Worm (Caenorhabditis elegans): ENCODE results near the gene K06H7.1.

K06H7.1 gene

ce11 chrIII:8098116-8098515, 1.0 kb upstream of the K06H7.1 start, which contains the start of gene K06H7.8:
K06H7.8 (minus strand) TSS chrIII:8098216.
- TF ChIP-seq nhr-28 (tag; optimal IDR thresholded peaks at IDR 0.05) (no peak), nhr-76 (tag; optimal IDR thresholded peaks at IDR 0.05) (no peak), bed-3 (GFP tag; optimal IDR thresholded peaks at IDR 0.05) (no peak), cnd-1 (tag; optimal IDR thresholded peaks at IDR 0.05) (no peak), blmp-1 (tag; optimal IDR thresholded peaks at IDR 0.05) (no peak)

- peak; percentile 62 for TF ChIP-seq lsy-2 (tag; optimal IDR thresholded peaks at IDR 0.05)
- TF ChIP-seq nhr-2 (tag; optimal IDR thresholded peaks at IDR 0.05): no peak
- TF ChIP-seq sem-2 (GFP tag; optimal IDR thresholded peaks at IDR 0.05): no peak
- TF ChIP-seq ham-2 (GFP tag; optimal IDR thresholded peaks at IDR 0.05): no peak
- TF ChIP-seq unc-39 (tag; optimal IDR thresholded peaks at IDR 0.05): no peak
- peak; percentile 32 for TF ChIP-seq ceh-39 (tag; optimal IDR thresholded peaks at IDR 0.05)
- TF ChIP-seq zip-8 (tag; optimal IDR thresholded peaks at IDR 0.05): no peak
- TF ChIP-seq elt-1 (tag; optimal IDR thresholded peaks at IDR 0.05; ENCODE audit: borderline replicate concordance, insufficient read depth): no peak
- TF ChIP-seq elt-3 (tag; optimal IDR thresholded peaks at IDR 0.05): no peak
- TF ChIP-seq ceh-43 (GFP tag; optimal IDR thresholded peaks at IDR 0.05): no peak
- TF ChIP-seq blmp-1 (tag; optimal IDR thresholded peaks at IDR 0.05): no peak
- no peak for TF ChIP-seq lin-32 (GFP tag; optimal IDR thresholded peaks at IDR 0.05)
- TF ChIP-seq drap-1 (GFP tag; optimal IDR thresholded peaks at IDR 0.05): no peak
- TF ChIP-seq mep-1 (tag; optimal IDR thresholded peaks at IDR 0.05): peak; percentile 26
- no peak for TF ChIP-seq nhr-76 (tag; optimal IDR thresholded peaks at IDR 0.05)
- TF ChIP-seq pha-4 (tag; optimal IDR thresholded peaks at IDR 0.05): peak; percentile 13
- no peak for TF ChIP-seq unc-120 (tag; optimal IDR thresholded peaks at IDR 0.05; ENCODE audit: poor library complexity, severe bottlenecking)
- TF ChIP-seq nhr-237 (tag; optimal IDR thresholded peaks at IDR 0.05): no peak
Measured at ce11 chrIII:8100960-8101359, 1.8 kb downstream of the K06H7.1 start, which contains the start of gene plk-1. plk-1 (plus strand) TSS chrIII:8101348.

ce11 chrIII:8105771-8106170, 6.6 kb downstream of the K06H7.1 start:
- no peak for TF ChIP-seq elt-1 (tag; optimal IDR thresholded peaks at IDR 0.05; ENCODE audit: borderline replicate concordance, insufficient read depth)
- TF ChIP-seq flh-1 (GFP tag; optimal IDR thresholded peaks at IDR 0.05): no peak
- no peak for TF ChIP-seq sptf-1 (tag; optimal IDR thresholded peaks at IDR 0.05)
- TF ChIP-seq sem-2 (GFP tag; optimal IDR thresholded peaks at IDR 0.05): no peak
- TF ChIP-seq mep-1 (tag; optimal IDR thresholded peaks at IDR 0.05): no peak
- no peak for TF ChIP-seq lsy-2 (tag; optimal IDR thresholded peaks at IDR 0.05)
- no peak for TF ChIP-seq nhr-2 (tag; optimal IDR thresholded peaks at IDR 0.05)
- TF ChIP-seq ham-2 (GFP tag; optimal IDR thresholded peaks at IDR 0.05): no peak
- TF ChIP-seq ces-1 (GFP tag; optimal IDR thresholded peaks at IDR 0.05): no peak
- no peak for TF ChIP-seq nhr-28 (tag; optimal IDR thresholded peaks at IDR 0.05)
- no peak for TF ChIP-seq pha-4 (tag; optimal IDR thresholded peaks at IDR 0.05)
- no peak for TF ChIP-seq hlh-1 (tag; optimal IDR thresholded peaks at IDR 0.05)
- no peak for TF ChIP-seq ceh-39 (tag; optimal IDR thresholded peaks at IDR 0.05)
- TF ChIP-seq tbx-8 (GFP tag; optimal IDR thresholded peaks at IDR 0.05): no peak

- TF ChIP-seq mab-5 (tag; optimal IDR thresholded peaks at IDR 0.05) (no peak), elt-1 (tag; optimal IDR thresholded peaks at IDR 0.05; ENCODE audit: borderline replicate concordance, insufficient read depth) (no peak), drap-1 (GFP tag; optimal IDR thresholded peaks at IDR 0.05) (peak; percentile 85), M03D4.4 (tag; optimal IDR thresholded peaks at IDR 0.05) (peak; percentile 82), zip-8 (tag; optimal IDR thresholded peaks at IDR 0.05) (no peak), mls-2 (tag; optimal IDR thresholded peaks at IDR 0.05) (peak; percentile 85), ham-2 (GFP tag; optimal IDR thresholded peaks at IDR 0.05) (peak; percentile 64), bed-3 (GFP tag; optimal IDR thresholded peaks at IDR 0.05) (peak; percentile 66), unc-120 (tag; optimal IDR thresholded peaks at IDR 0.05; ENCODE audit: poor library complexity, severe bottlenecking) (peak; percentile 74), flh-1 (GFP tag; optimal IDR thresholded peaks at IDR 0.05) (peak; percentile 60), lsy-2 (tag; optimal IDR thresholded peaks at IDR 0.05) (no peak), nhr-76 (tag; optimal IDR thresholded peaks at IDR 0.05) (no peak), tbx-8 (GFP tag; optimal IDR thresholded peaks at IDR 0.05) (no peak), elt-3 (tag; optimal IDR thresholded peaks at IDR 0.05) (no peak), snpc-4 (tag; optimal IDR thresholded peaks at IDR 0.05) (no peak), ces-1 (GFP tag; optimal IDR thresholded peaks at IDR 0.05) (peak; percentile 12), mep-1 (tag; optimal IDR thresholded peaks at IDR 0.05) (peak; percentile 2), nhr-2 (tag; optimal IDR thresholded peaks at IDR 0.05) (no peak), nhr-28 (tag; optimal IDR thresholded peaks at IDR 0.05) (no peak), sem-2 (GFP tag; optimal IDR thresholded peaks at IDR 0.05) (peak; percentile 70), ceh-43 (GFP tag; optimal IDR thresholded peaks at IDR 0.05) (peak; percentile 68), blmp-1 (tag; optimal IDR thresholded peaks at IDR 0.05) (no peak), lin-32 (GFP tag; optimal IDR thresholded peaks at IDR 0.05) (peak; percentile 70), nhr-12 (tag; optimal IDR thresholded peaks at IDR 0.05) (no peak), ceh-83 (GFP tag; optimal IDR thresholded peaks at IDR 0.05) (peak; percentile 85), lin-13 (tag; optimal IDR thresholded peaks at IDR 0.05) (peak; percentile 27), unc-62 (GFP tag; optimal IDR thresholded peaks at IDR 0.05) (no peak), sptf-1 (tag; optimal IDR thresholded peaks at IDR 0.05) (peak; percentile 90), pha-4 (tag; optimal IDR thresholded peaks at IDR 0.05) (peak; percentile 16), cnd-1 (tag; optimal IDR thresholded peaks at IDR 0.05) (peak; percentile 87), ztf-11 (tag; optimal IDR thresholded peaks at IDR 0.05) (no peak), unc-39 (tag; optimal IDR thresholded peaks at IDR 0.05) (peak; percentile 18), ceh-39 (tag; optimal IDR thresholded peaks at IDR 0.05) (no peak), hlh-1 (tag; optimal IDR thresholded peaks at IDR 0.05) (peak; percentile 8), nhr-237 (tag; optimal IDR thresholded peaks at IDR 0.05) (no peak)
Measured at ce11 chrIII:8106476-8106875, 7.4 kb downstream of the K06H7.1 start.
